Fruit fly (Drosophila melanogaster): ENCODE measurements around the gene bdl.

DNA sequence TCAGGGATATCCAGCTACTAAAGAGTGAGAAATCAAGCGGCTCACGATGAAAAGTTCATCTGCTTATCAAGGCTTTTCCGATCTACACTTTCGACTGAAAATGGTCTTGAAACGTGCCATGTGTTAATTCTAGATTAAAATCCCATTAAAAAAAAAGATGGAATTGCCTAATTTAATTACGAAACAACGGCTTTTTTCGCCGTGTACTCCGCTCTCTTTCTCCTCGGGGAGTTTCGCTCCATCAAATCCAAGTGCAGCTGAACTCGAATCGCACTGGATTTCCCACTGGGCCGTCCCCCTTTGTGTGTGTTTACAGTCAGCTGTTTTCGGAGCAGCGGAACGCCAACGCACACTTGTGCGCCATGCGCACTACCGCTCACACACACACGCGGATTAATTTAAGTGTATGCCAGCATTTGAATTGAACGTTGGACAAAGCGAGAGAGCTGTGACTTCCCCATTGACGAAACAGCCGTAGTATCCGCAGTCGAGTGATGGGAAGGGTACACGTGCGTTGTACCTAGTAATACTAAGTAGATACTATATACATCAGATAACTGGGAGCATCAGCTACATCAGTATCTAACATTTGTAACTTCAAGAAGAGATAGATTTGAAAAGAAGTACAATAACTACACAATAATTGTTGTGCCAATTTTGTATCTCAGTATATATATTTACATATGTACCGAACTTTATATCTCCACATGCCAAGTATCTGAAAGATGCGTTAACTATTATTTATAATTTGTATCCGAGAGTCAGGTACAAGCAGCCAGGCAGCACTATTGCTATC, 8.8 kb downstream of the bdl start:
- peak; percentile 97 for TF ChIP-seq CG8301 (tag; optimal IDR thresholded peaks at IDR 0.05)
- peak; percentile 66 for TF ChIP-seq EcR (GFP tag; optimal IDR thresholded peaks at IDR 0.05)
- peak; percentile 89 for TF ChIP-seq CG8159 (tag; optimal IDR thresholded peaks at IDR 0.05)
- peak; percentile 98 for TF ChIP-seq CG14655 (GFP tag; optimal IDR thresholded peaks at IDR 0.05)
- TF ChIP-seq CG17806 (tag; optimal IDR thresholded peaks at IDR 0.05): peak; percentile 91
- peak; percentile 94 for TF ChIP-seq Pif1A (GFP tag; optimal IDR thresholded peaks at IDR 0.05)
- peak; percentile 95 for TF ChIP-seq fd96Ca (GFP tag; IDR thresholded peaks at IDR 0.05)
